Worm (Caenorhabditis elegans): Measurements from ENCODE around the gene K07F5.6.
"Not testable (repeated sequence)": the region's sequence is repeated elsewhere in the genome, so short reads cannot be mapped to it uniquely, and the experiment has no call there.

The K07F5.6 gene

DNA sequence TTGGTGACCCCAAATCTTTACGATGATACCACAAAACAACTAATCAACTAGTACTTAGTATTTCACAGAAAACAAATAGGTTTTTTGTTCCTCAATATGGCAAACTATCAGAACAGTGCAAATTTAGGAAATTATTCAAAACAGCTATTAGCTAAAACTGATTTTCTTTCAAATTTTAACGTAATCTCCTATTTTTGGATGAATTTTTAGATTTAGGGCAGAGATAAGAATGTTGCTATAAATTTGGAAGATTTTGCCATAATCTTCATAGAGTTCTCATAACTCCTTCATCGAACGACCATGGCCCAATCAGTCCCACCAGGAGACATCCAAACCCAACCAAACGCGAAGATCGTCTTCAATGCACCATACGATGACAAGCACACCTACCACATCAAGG lies 9.1 kb downstream of the K07F5.6 start, which contains the start of gene msp-10:
msp-10 (plus strand) TSS at position 301 of the 400 bp plus-strand sequence.
- TF ChIP-seq dpff-1 (tag; optimal IDR thresholded peaks at IDR 0.05); lin-40 (tag; optimal IDR thresholded peaks at IDR 0.05); ztf-25 (GFP tag; IDR thresholded peaks at IDR 0.05): not testable (repeated sequence)

DNA sequence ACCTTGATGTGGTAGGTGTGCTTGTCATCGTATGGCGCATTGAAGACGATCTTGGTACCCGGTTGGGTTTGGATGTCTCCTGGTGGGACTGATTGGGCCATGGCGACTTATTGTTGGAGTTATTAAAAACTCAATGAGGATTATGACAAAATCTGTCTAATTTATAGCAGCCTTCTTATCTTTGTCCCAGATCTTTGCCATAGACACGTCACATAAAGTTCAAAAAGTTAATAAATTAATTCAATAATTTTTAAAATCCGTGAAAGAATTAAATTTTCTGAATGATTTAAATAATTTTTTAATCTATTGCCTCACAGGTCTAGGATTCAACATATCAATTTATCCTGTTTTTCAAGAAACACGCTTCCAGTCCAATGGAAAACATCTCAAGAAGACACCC lies 10.2 kb downstream of the K07F5.6 start, which contains the start of gene msp-81:
msp-81 (minus strand) TSS at position 101 of the 400 bp plus-strand sequence.
- TF ChIP-seq hlh-26 (GFP tag; conservative IDR thresholded peaks at IDR 0.05) = no peak
- no peak for TF ChIP-seq ztf-22 (GFP tag; optimal IDR thresholded peaks at IDR 0.05)
- TF ChIP-seq madf-8 (GFP tag; conservative IDR thresholded peaks at IDR 0.05) = no peak
- TF ChIP-seq F37B4.10 (GFP tag; IDR thresholded peaks at IDR 0.05) = no peak
- TF ChIP-seq him-1 (tag; optimal IDR thresholded peaks at IDR 0.05) = no peak
- TF ChIP-seq madf-6 (GFP tag; IDR thresholded peaks at IDR 0.05) = no peak
- TF ChIP-seq cebp-1 (GFP tag; IDR thresholded peaks at IDR 0.05) = no peak
- no peak for TF ChIP-seq cebp-1 (tag; optimal IDR thresholded peaks at IDR 0.05)
- TF ChIP-seq snpc-3.4 (tag; optimal IDR thresholded peaks at IDR 0.05) = no peak
- no peak for TF ChIP-seq nfya-1 (tag; optimal IDR thresholded peaks at IDR 0.05; ENCODE audit: borderline replicate concordance, insufficient read depth)
- TF ChIP-seq B0261.1 (tag; optimal IDR thresholded peaks at IDR 0.05) = no peak
- no peak for TF ChIP-seq lin-35 (GFP tag; optimal IDR thresholded peaks at IDR 0.05)
- TF ChIP-seq sea-2 (GFP tag; IDR thresholded peaks at IDR 0.05) = no peak
- TF ChIP-seq lin-26 (GFP tag; IDR thresholded peaks at IDR 0.05) = no peak
- no peak for TF ChIP-seq Y95B8A.8 (GFP tag; IDR thresholded peaks at IDR 0.05)
- no peak for TF ChIP-seq ztf-25 (GFP tag; IDR thresholded peaks at IDR 0.05)
- no peak for TF ChIP-seq C06A6.2 (GFP tag; conservative IDR thresholded peaks at IDR 0.05)
- TF ChIP-seq bed-2 (GFP tag; IDR thresholded peaks at IDR 0.05) = no peak
- TF ChIP-seq hmg-1.2 (GFP tag; IDR thresholded peaks at IDR 0.05) = no peak
- TF ChIP-seq mes-4 (tag; optimal IDR thresholded peaks at IDR 0.05) = no peak

DNA sequence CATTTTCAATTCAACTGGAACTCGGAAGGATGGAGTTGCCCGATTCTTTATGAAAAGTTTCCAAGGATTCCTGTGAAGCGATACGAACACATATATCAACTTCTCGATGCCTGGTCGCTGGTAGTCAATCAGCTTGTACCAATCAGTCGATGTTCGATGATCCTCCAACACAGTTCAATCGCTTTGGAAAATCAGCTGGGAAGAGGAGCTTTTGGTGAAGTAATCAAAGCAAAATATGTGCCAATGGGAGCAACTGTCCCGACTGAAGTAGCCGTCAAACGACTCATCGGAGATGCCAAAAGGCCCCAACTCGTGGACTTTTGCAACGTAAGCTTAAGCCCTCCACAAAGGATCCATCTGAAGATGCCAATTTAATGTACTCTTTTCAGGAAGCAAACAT lies 13.1 kb downstream of the K07F5.6 start:
- TF ChIP-seq dpff-1 (tag; optimal IDR thresholded peaks at IDR 0.05) = no peak
- no peak for TF ChIP-seq lag-1 (GFP tag; IDR thresholded peaks at IDR 0.05)
- no peak for TF ChIP-seq egrh-3 (GFP tag; IDR thresholded peaks at IDR 0.05)
- no peak for TF ChIP-seq snpc-3.4 (tag; optimal IDR thresholded peaks at IDR 0.05)
- TF ChIP-seq F57A8.1 (GFP tag; optimal IDR thresholded peaks at IDR 0.05) = no peak

DNA sequence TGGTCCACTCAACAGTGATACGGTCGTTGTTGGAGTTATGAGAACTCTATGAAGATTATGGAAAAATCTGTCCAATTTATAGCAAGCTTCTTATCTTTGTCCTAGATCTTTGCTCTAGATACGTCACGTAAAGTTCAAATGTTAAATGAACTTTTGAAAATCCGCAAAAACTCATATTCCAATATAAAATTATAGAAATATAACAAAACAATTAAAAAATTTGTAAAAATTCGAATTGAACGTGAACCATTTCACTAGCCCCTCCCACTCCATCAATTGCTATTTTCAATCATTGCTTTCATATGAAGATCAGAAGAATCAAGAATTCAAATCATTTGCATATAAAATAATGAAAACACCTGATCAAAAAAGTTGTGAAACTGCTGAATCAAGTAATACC lies 13.9 kb downstream of the K07F5.6 start, which contains the start of gene kin-21:
kin-21 (plus strand) TSS at position 301 of the 400 bp plus-strand sequence.
- TF ChIP-seq C17E4.6 (GFP tag; IDR thresholded peaks at IDR 0.05) (no peak), B0336.3 (GFP tag; IDR thresholded peaks at IDR 0.05) (no peak), Y56A3A.18 (GFP tag; IDR thresholded peaks at IDR 0.05) (no peak), tbx-9 (tag; optimal IDR thresholded peaks at IDR 0.05; ENCODE audit: borderline replicate concordance) (no peak), die-1 (tag; optimal IDR thresholded peaks at IDR 0.05) (no peak), hrde-1 (tag; optimal IDR thresholded peaks at IDR 0.05; ENCODE audit: borderline replicate concordance) (no peak), T26A5.8 (tag; optimal IDR thresholded peaks at IDR 0.05) (no peak), madf-8 (GFP tag; conservative IDR thresholded peaks at IDR 0.05) (no peak), nfyb-1 (GFP tag; IDR thresholded peaks at IDR 0.05) (no peak)

Data from whole organism, young adult.